Worm (Caenorhabditis elegans) whole organism, L3 larva: ENCODE data around the gene fbxb-98.

Experiments
- R02D3.7 ChIP-seq: fragments of 150-350 bp; optimal IDR thresholded peaks from 2 replicates; lab custom pipeline; 2014; ENCODE audit warnings: missing biosample characterization, missing genetic modification characterization
- ama-1 ChIP-seq: fragments of 150-350 bp; optimal IDR thresholded peaks from 2 replicates; lab custom pipeline; 2018
- ceh-16 ChIP-seq: sonication (generic microtip); optimal IDR thresholded peaks from 2 replicates; lab custom pipeline; 2017; ENCODE audit warnings: missing biosample characterization, missing genetic modification characterization
- ceh-82 ChIP-seq: fragments of 150-350 bp; optimal IDR thresholded peaks from 2 replicates; lab custom pipeline; 2014; ENCODE audit warnings: missing biosample characterization, missing genetic modification characterization
- lin-39 ChIP-seq: fragments of 150-350 bp; optimal IDR thresholded peaks from 2 replicates; lab custom pipeline; 2018; ENCODE audit warnings: missing biosample characterization, missing genetic modification reagents, missing genetic modification characterization
- mdl-1 ChIP-seq: fragments of 150-350 bp; optimal IDR thresholded peaks from 2 replicates; lab custom pipeline; 2014; ENCODE audit warnings: missing biosample characterization, missing genetic modification characterization
- nfya-1 ChIP-seq: sonication (generic microtip); optimal IDR thresholded peaks from 2 replicates; lab custom pipeline; 2017; ENCODE audit warnings: missing genetic modification characterization, mild to moderate bottlenecking, missing compliant biosample characterization, antibody characterized with exemption, moderate library complexity; ENCODE audit not compliant: insufficient read depth
- nhr-11 ChIP-seq: fragments of 150-350 bp; optimal IDR thresholded peaks from 2 replicates; lab custom pipeline; 2014; ENCODE audit warnings: missing biosample characterization, missing genetic modification characterization
- nhr-237 ChIP-seq: fragments of 150-350 bp; optimal IDR thresholded peaks from 2 replicates; lab custom pipeline; 2014; ENCODE audit warnings: missing biosample characterization, missing genetic modification characterization
- nhr-25 ChIP-seq: sonication (generic microtip); optimal IDR thresholded peaks from 2 replicates; lab custom pipeline; 2017; ENCODE audit warnings: missing biosample characterization, missing genetic modification characterization
- nhr-77 ChIP-seq: fragments of 150-350 bp; optimal IDR thresholded peaks from 2 replicates; lab custom pipeline; 2014; ENCODE audit warnings: missing biosample characterization, missing genetic modification characterization
- tbx-2 ChIP-seq: sonication (generic microtip); optimal IDR thresholded peaks from 2 replicates; lab custom pipeline; 2016; ENCODE audit warnings: mild to moderate bottlenecking, missing genetic modification characterization, missing compliant biosample characterization
- unc-39 ChIP-seq: sonication (generic microtip); optimal IDR thresholded peaks from 4 replicates; lab custom pipeline; 2017; ENCODE audit warnings: missing biosample characterization, missing genetic modification characterization

ce11 chrII:1899934-1900333, 37.5 kb downstream of the fbxb-98 start, which contains the start of gene math-24:
- TF ChIP-seq nhr-11 (tag; lab: Kevin White, UChicago) (no peak), nfya-1 (tag; lab: Kevin White, UChicago) (no peak), R02D3.7 (tag; lab: Kevin White, UChicago) (no peak), mdl-1 (no peak), nhr-237 (no peak), tbx-2 (no peak), unc-39 (no peak), ceh-82 (tag; lab: Kevin White, UChicago) (no peak), lin-39 (no peak), nhr-25 (tag; lab: Kevin White, UChicago) (no peak), ama-1 (lab: Kevin White, UChicago) (no peak), nhr-77 (tag; lab: Kevin White, UChicago) (no peak), ceh-16 (no peak)
